Worm (Caenorhabditis elegans): ENCODE results near the gene ZK1248.15.

ZK1248.15 gene

DNA sequence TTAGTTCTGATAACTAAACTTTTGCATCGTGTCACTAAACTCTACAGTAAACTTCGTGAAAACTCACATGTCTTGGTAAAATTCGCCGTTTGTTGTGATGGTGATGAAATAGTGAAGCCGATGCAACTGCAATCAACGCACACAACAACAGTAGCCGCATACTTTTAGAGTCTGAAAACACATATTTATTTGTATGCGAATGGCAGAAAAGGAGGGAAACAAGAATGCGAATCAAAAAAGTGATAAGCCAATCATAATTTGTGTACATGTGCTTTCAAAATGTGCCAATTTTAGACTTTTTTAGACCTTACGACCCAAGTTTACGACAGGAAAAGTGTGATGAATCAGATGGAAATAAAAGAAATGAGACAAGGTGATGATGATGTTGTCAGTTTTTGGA lies 33.0 kb downstream of the ZK1248.15 start, which contains the start of gene K05F1.10 (continued):
- TF ChIP-seq pha-4 (GFP tag; IDR thresholded peaks at IDR 0.05), result no peak
- TF ChIP-seq pha-4 (tag; optimal IDR thresholded peaks at IDR 0.05), result no peak
- peak; percentile 46 for TF ChIP-seq dmd-6 (GFP tag; IDR thresholded peaks at IDR 0.05)
- TF ChIP-seq lin-29 (GFP tag; IDR thresholded peaks at IDR 0.05), result no peak
- TF ChIP-seq ama-1 (optimal IDR thresholded peaks at IDR 0.05), result no peak
- no peak for TF ChIP-seq F26F4.8 (GFP tag; conservative IDR thresholded peaks at IDR 0.05)
- TF ChIP-seq mep-1 (tag; optimal IDR thresholded peaks at IDR 0.05), result no peak
- no peak for TF ChIP-seq nhr-77 (tag; optimal IDR thresholded peaks at IDR 0.05)
- no peak for TF ChIP-seq Y5F2A.4 (GFP tag; optimal IDR thresholded peaks at IDR 0.05)
- TF ChIP-seq F37D6.2 (tag; optimal IDR thresholded peaks at IDR 0.05), result no peak
- TF ChIP-seq dve-1 (tag; optimal IDR thresholded peaks at IDR 0.05; ENCODE audit: insufficient read depth), result peak; percentile 4

DNA sequence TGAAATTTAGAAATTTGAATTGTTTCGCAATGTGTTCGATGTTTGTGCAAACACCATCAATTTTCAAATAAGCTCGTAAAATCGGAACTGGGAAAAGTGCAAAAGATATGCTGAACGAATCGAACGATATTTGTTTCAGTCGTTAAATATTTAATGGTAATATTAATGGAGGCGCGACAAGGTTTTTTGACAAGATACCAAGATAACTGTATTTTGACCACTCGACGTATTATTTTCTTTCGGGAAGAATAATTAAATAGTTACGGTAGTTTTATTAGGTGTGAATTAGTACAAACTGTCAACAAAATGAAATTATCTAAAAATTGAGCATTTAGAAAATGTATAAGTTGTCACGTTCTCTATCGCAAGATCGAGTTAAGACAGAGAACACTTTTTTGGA lies 34.1 kb downstream of the ZK1248.15 start:
- TF ChIP-seq T20F7.1 (GFP tag; optimal IDR thresholded peaks at IDR 0.05), result peak; percentile 41
- TF ChIP-seq ceh-62 (tag; optimal IDR thresholded peaks at IDR 0.05), result no peak
- no peak for TF ChIP-seq dpl-1 (GFP tag; optimal IDR thresholded peaks at IDR 0.05)
- TF ChIP-seq hlh-11 (tag; optimal IDR thresholded peaks at IDR 0.05), result peak; percentile 21
- peak; percentile 9 for TF ChIP-seq pqm-1 (tag; optimal IDR thresholded peaks at IDR 0.05)
- peak; percentile 96 for TF ChIP-seq php-3 (GFP tag; IDR thresholded peaks at IDR 0.05)
- TF ChIP-seq ceh-20 (GFP tag; IDR thresholded peaks at IDR 0.05), result peak; percentile 22; the same call in 1 of the 2 replicates
- peak in 1 of 2 experiments; percentile 8 for TF ChIP-seq hif-1 (tag; optimal IDR thresholded peaks at IDR 0.05)
- TF ChIP-seq dve-1 (tag; optimal IDR thresholded peaks at IDR 0.05; ENCODE audit: insufficient read depth), result peak; percentile 70
- TF ChIP-seq F49E8.2 (tag; optimal IDR thresholded peaks at IDR 0.05; ENCODE audit: borderline replicate concordance), result no peak
- TF ChIP-seq daf-16 (GFP tag; optimal IDR thresholded peaks at IDR 0.05), result no peak
- peak; percentile 72 for TF ChIP-seq daf-16 (tag; optimal IDR thresholded peaks at IDR 0.05)

DNA sequence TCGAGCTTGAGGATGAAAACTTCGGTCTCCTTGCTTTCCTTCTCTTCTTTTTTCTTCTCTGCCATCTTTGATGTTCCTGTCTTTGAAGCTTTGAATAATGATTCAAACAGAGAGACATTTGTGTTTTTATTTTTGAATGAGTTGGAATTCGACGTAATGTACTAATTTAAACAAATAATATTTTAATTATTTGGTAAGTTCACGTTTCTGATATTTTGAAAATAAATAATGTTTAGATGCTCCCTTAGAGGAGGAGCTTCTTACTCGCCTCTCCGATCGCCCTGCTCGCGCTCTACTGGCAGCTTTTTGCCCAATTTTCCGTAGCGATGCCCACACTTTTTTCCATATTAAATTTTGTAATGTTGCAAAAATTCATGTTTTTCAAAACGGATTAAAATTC lies 37.3 kb downstream of the ZK1248.15 start, which contains the start of the genes K05F1.9 and K05F1.1:
Gene K05F1.9, minus strand, starts transcription at position 101 of the 400 bp plus-strand sequence.
Gene K05F1.1, plus strand, starts transcription at position 308 of the 400 bp plus-strand sequence.
- TF ChIP-seq tra-1 (GFP tag; IDR thresholded peaks at IDR 0.05) (no peak), mxl-3 (GFP tag; optimal IDR thresholded peaks at IDR 0.05) (no peak), nhr-25 (tag; optimal IDR thresholded peaks at IDR 0.05; ENCODE audit: borderline replicate concordance, insufficient read depth) (no peak), ZK546.5 (tag; optimal IDR thresholded peaks at IDR 0.05) (no peak), set-16 (GFP tag; IDR thresholded peaks at IDR 0.05) (no peak), unc-62 (GFP tag; optimal IDR thresholded peaks at IDR 0.05 in 1 of 2) (no peak), unc-62 (tag; optimal IDR thresholded peaks at IDR 0.05) (no peak), ceh-20 (GFP tag; IDR thresholded peaks at IDR 0.05) (no peak), zip-2 (tag; optimal IDR thresholded peaks at IDR 0.05) (no peak), nhr-102 (tag; optimal IDR thresholded peaks at IDR 0.05) (no peak), ctbp-1 (GFP tag; IDR thresholded peaks at IDR 0.05) (no peak), spr-3 (GFP tag; optimal IDR thresholded peaks at IDR 0.05) (no peak)

DNA sequence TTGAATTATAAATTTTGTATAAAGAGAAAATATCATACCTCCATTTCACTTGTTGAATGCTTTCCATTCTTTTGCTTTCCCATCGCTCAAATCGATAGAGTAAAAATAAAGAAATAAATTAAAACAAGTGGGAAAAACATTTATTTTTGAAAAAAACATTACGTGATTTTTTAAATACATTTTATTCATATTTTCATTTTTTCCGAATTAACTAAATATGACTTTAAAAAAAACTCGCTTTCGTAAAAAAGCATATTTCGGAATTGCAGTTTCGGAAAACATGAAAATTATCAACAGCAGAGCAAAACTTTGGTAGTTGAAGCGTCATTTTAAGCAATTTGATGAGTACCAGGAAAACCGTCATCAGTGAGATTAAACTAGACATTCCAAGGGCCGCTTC lies 38.8 kb downstream of the ZK1248.15 start, which contains the start of gene K05F1.8:
Gene K05F1.8, minus strand, starts transcription at position 101 of the 400 bp plus-strand sequence.
- TF ChIP-seq pha-4 (GFP tag; IDR thresholded peaks at IDR 0.05), result no peak
- no peak for TF ChIP-seq pha-4 (tag; optimal IDR thresholded peaks at IDR 0.05)
- TF ChIP-seq fos-1 (tag; optimal IDR thresholded peaks at IDR 0.05), result no peak
- no peak for TF ChIP-seq lin-1 (GFP tag; IDR thresholded peaks at IDR 0.05)
- TF ChIP-seq vab-7 (GFP tag; IDR thresholded peaks at IDR 0.05), result no peak
- no peak for TF ChIP-seq F26F4.8 (GFP tag; conservative IDR thresholded peaks at IDR 0.05)
- TF ChIP-seq daf-12 (tag; optimal IDR thresholded peaks at IDR 0.05), result no peak
- no peak for TF ChIP-seq aly-2 (tag; optimal IDR thresholded peaks at IDR 0.05)
- no peak for TF ChIP-seq nhr-76 (tag; optimal IDR thresholded peaks at IDR 0.05)
- TF ChIP-seq lir-3 (tag; optimal IDR thresholded peaks at IDR 0.05), result no peak
- no peak for TF ChIP-seq unc-62 (GFP tag; optimal IDR thresholded peaks at IDR 0.05 in 1 of 2)
- TF ChIP-seq unc-62 (tag; optimal IDR thresholded peaks at IDR 0.05), result no peak
- TF ChIP-seq nhr-111 (GFP tag; optimal IDR thresholded peaks at IDR 0.05), result no peak
- no peak for TF ChIP-seq ama-1 (optimal IDR thresholded peaks at IDR 0.05)
- TF ChIP-seq spr-1 (tag; optimal IDR thresholded peaks at IDR 0.05), result no peak
- TF ChIP-seq dpl-1 (GFP tag; optimal IDR thresholded peaks at IDR 0.05), result no peak
- TF ChIP-seq hlh-30 (tag; optimal IDR thresholded peaks at IDR 0.05; ENCODE audit: insufficient read depth), result no peak
- no peak for TF ChIP-seq lin-29 (GFP tag; IDR thresholded peaks at IDR 0.05)
- TF ChIP-seq egl-43 (GFP tag; IDR thresholded peaks at IDR 0.05), result no peak

All from whole organism, L4 larva.